Worm (Caenorhabditis elegans): Measurements from ENCODE around the gene frg-1.

Gene frg-1

ce11 chrIII:13015754-13016317 is 36.9 kb downstream of the frg-1 start (continued):
- no peak for TF ChIP-seq hlh-17 (GFP tag; optimal IDR thresholded peaks at IDR 0.05; ENCODE audit: borderline replicate concordance)
- peak; percentile 27 for TF ChIP-seq fkh-10 (GFP tag; optimal IDR thresholded peaks at IDR 0.05)
- peak; percentile 16 for TF ChIP-seq hpl-2 (GFP tag; optimal IDR thresholded peaks at IDR 0.05)
- TF ChIP-seq nhr-237 (tag; optimal IDR thresholded peaks at IDR 0.05): no peak
- TF ChIP-seq vab-15 (tag; optimal IDR thresholded peaks at IDR 0.05): peak; percentile 50
- peak; percentile 18 for TF ChIP-seq elt-2 (tag; optimal IDR thresholded peaks at IDR 0.05)
- TF ChIP-seq blmp-1 (tag; optimal IDR thresholded peaks at IDR 0.05): peak; percentile 68
- TF ChIP-seq hlh-4 (tag; optimal IDR thresholded peaks at IDR 0.05): no peak
- peak; percentile 21 to 51 for TF ChIP-seq efl-1 (optimal IDR thresholded peaks at IDR 0.05)
- TF ChIP-seq efl-1 (GFP tag; optimal IDR thresholded peaks at IDR 0.05 in 1 of 2): peak; percentile 22 to 74
- TF ChIP-seq nhr-28 (tag; optimal IDR thresholded peaks at IDR 0.05): no peak
- TF ChIP-seq ceh-8 (GFP tag; optimal IDR thresholded peaks at IDR 0.05): no peak
- no peak for TF ChIP-seq elt-3 (tag; optimal IDR thresholded peaks at IDR 0.05)
- no peak; the same call in 1 of the 2 replicates for TF ChIP-seq mab-9 (GFP tag; IDR thresholded peaks at IDR 0.05)
- TF ChIP-seq snu-23 (GFP tag; optimal IDR thresholded peaks at IDR 0.05): peak; percentile 61
- peak; percentile 81 for TF ChIP-seq nhr-85 (tag)
- TF ChIP-seq zip-4 (GFP tag; optimal IDR thresholded peaks at IDR 0.05): no peak
- TF ChIP-seq nhr-12 (tag; optimal IDR thresholded peaks at IDR 0.05): no peak
- no peak for TF ChIP-seq nhr-76 (tag; optimal IDR thresholded peaks at IDR 0.05)
- TF ChIP-seq irx-1 (tag; optimal IDR thresholded peaks at IDR 0.05): no peak
- TF ChIP-seq snpc-4 (tag; optimal IDR thresholded peaks at IDR 0.05): no peak
- TF ChIP-seq rnt-1 (tag; optimal IDR thresholded peaks at IDR 0.05): peak; percentile 63
- no peak for TF ChIP-seq isw-1 (GFP tag; IDR thresholded peaks at IDR 0.05)
- no peak for TF ChIP-seq lin-13 (GFP tag; optimal IDR thresholded peaks at IDR 0.05)
- TF ChIP-seq lin-35 (GFP tag; optimal IDR thresholded peaks at IDR 0.05): peak; percentile 30 to 75
- TF ChIP-seq unc-86 (tag; optimal IDR thresholded peaks at IDR 0.05): no peak
- TF ChIP-seq mep-1 (tag; optimal IDR thresholded peaks at IDR 0.05): peak; percentile 3
- no peak for TF ChIP-seq xbp-1 (tag; optimal IDR thresholded peaks at IDR 0.05)
- TF ChIP-seq ces-1 (GFP tag; optimal IDR thresholded peaks at IDR 0.05): no peak
- no peak for TF ChIP-seq ets-5 (GFP tag; IDR thresholded peaks at IDR 0.05)
- no peak for TF ChIP-seq ztf-11 (tag; optimal IDR thresholded peaks at IDR 0.05)
- TF ChIP-seq ceh-88 (GFP tag; IDR thresholded peaks at IDR 0.05): no peak
- peak; percentile 29 for TF ChIP-seq fos-1 (tag; optimal IDR thresholded peaks at IDR 0.05)
- peak; percentile 55 for TF ChIP-seq nhr-77 (tag; optimal IDR thresholded peaks at IDR 0.05)
- TF ChIP-seq ceh-90 (tag; optimal IDR thresholded peaks at IDR 0.05): no peak
- no peak for TF ChIP-seq unc-30 (tag; optimal IDR thresholded peaks at IDR 0.05)
- no peak for TF ChIP-seq sox-4 (tag; optimal IDR thresholded peaks at IDR 0.05)
- TF ChIP-seq nhr-47 (tag; optimal IDR thresholded peaks at IDR 0.05): peak; percentile 69
- no peak for TF ChIP-seq sup-37 (GFP tag; optimal IDR thresholded peaks at IDR 0.05)
- no peak for TF ChIP-seq lin-15B (tag; optimal IDR thresholded peaks at IDR 0.05)

ce11 chrIII:13018619-13019018 is 39.7 kb downstream of the frg-1 start, which contains the start of gene col-98:
TSS of gene col-98 (plus strand) at chrIII:13019008.
- TF ChIP-seq hpl-2 (GFP tag; optimal IDR thresholded peaks at IDR 0.05) (no peak), jun-1 (tag; optimal IDR thresholded peaks at IDR 0.05) (no peak), snpc-4 (tag; optimal IDR thresholded peaks at IDR 0.05) (no peak), C16A3.4 (tag; optimal IDR thresholded peaks at IDR 0.05) (peak; percentile 12), aly-2 (tag; optimal IDR thresholded peaks at IDR 0.05) (no peak), blmp-1 (tag; optimal IDR thresholded peaks at IDR 0.05) (peak; percentile 62), elt-3 (tag; optimal IDR thresholded peaks at IDR 0.05) (peak in 1 of 6 experiments; percentile 10), lin-39 (tag; optimal IDR thresholded peaks at IDR 0.05) (no peak), efl-1 (optimal IDR thresholded peaks at IDR 0.05) (no peak), efl-1 (GFP tag; optimal IDR thresholded peaks at IDR 0.05 in 1 of 2) (peak in 1 of 2 experiments; percentile 72), alr-1 (tag; optimal IDR thresholded peaks at IDR 0.05; ENCODE audit: borderline replicate concordance) (no peak), lsy-2 (tag; optimal IDR thresholded peaks at IDR 0.05) (peak in 1 of 2 experiments; percentile 16), mep-1 (tag; optimal IDR thresholded peaks at IDR 0.05) (peak; percentile 39), fos-1 (tag; optimal IDR thresholded peaks at IDR 0.05) (no peak), ztf-4 (tag; optimal IDR thresholded peaks at IDR 0.05) (no peak), nhr-76 (tag; optimal IDR thresholded peaks at IDR 0.05) (no peak), ceh-82 (tag; optimal IDR thresholded peaks at IDR 0.05) (no peak), nhr-237 (tag; optimal IDR thresholded peaks at IDR 0.05) (no peak), Y116A8C.19 (tag; optimal IDR thresholded peaks at IDR 0.05; ENCODE audit: borderline replicate concordance) (no peak), egl-27 (tag; optimal IDR thresholded peaks at IDR 0.05) (no peak), mdl-1 (tag; optimal IDR thresholded peaks at IDR 0.05) (no peak), sox-4 (tag; optimal IDR thresholded peaks at IDR 0.05) (no peak), nhr-90 (tag; optimal IDR thresholded peaks at IDR 0.05; ENCODE audit: poor library complexity) (peak; percentile 46)

Data from whole organism, L1 larva.